Fruit fly (Drosophila melanogaster) whole organism, embryonic: ENCODE results near the gene CG6067.

Experiments
- Antp ChIP-seq: fragments of 200-800 bp; sonication (Bioruptor generic); optimal IDR thresholded peaks from 3 replicates; lab custom pipeline; 2016; ENCODE audit warnings: missing biosample characterization, missing genetic modification characterization
- CG10431 ChIP-seq: fragments of 200-800 bp; sonication (Bioruptor generic); optimal IDR thresholded peaks from 3 replicates; lab custom pipeline; 2018; ENCODE audit warnings: missing biosample characterization, mild to moderate bottlenecking, missing genetic modification characterization
- CG13296 ChIP-seq: fragments of 200-800 bp; sonication (Bioruptor generic); optimal IDR thresholded peaks from 3 replicates; lab custom pipeline; 2018; ENCODE audit warnings: missing biosample characterization, mild to moderate bottlenecking, missing genetic modification characterization
- CG14710 ChIP-seq: fragments of 200-800 bp; sonication (Bioruptor generic); optimal IDR thresholded peaks from 3 replicates; lab custom pipeline; 2019; ENCODE audit warnings: missing biosample characterization, mild to moderate bottlenecking, missing genetic modification characterization, moderate library complexity
- CG15514 ChIP-seq: fragments of 200-800 bp; sonication (Bioruptor generic); optimal IDR thresholded peaks from 3 replicates; lab custom pipeline; 2017; ENCODE audit warnings: missing biosample characterization, missing genetic modification characterization, mild to moderate bottlenecking, moderate library complexity, missing genetic modification reagents
- CG15601 ChIP-seq: fragments of 200-800 bp; sonication (Bioruptor generic); optimal IDR thresholded peaks from 3 replicates; lab custom pipeline; 2019; ENCODE audit warnings: missing biosample characterization, mild to moderate bottlenecking, missing genetic modification characterization, moderate library complexity
- CG18476 ChIP-seq: fragments of 200-800 bp; sonication (Bioruptor generic); optimal IDR thresholded peaks from 2 replicates; lab custom pipeline; 2016; ENCODE audit warnings: missing biosample characterization, mild to moderate bottlenecking, missing genetic modification characterization
- CG2678 ChIP-seq: fragments of 200-800 bp; sonication (Bioruptor generic); optimal IDR thresholded peaks from 3 replicates; lab custom pipeline; 2019; ENCODE audit warnings: missing biosample characterization, mild to moderate bottlenecking, missing genetic modification characterization, moderate library complexity
- CG30020 ChIP-seq: fragments of 200-800 bp; optimal IDR thresholded peaks from 2 replicates; lab custom pipeline; 2019; ENCODE audit warnings: missing biosample characterization, mild to moderate bottlenecking, missing genetic modification characterization, moderate library complexity
- CG3065 ChIP-seq: fragments of 200-800 bp; sonication (Bioruptor generic); optimal IDR thresholded peaks from 2 replicates; lab custom pipeline; 2016; ENCODE audit warnings: missing biosample characterization, missing genetic modification characterization
- CG31441 ChIP-seq: fragments of 200-800 bp; sonication (Bioruptor generic); IDR thresholded peaks from 2 replicates; pipeline ENCODE4 v1.3.6; 2022; ENCODE audit warnings: missing biosample characterization, missing genetic modification characterization
- CG3726 ChIP-seq: fragments of 200-800 bp; sonication (Bioruptor generic); IDR thresholded peaks from 3 replicates; pipeline ENCODE4, ENCODE4 v1.3.6; 2022; ENCODE audit warnings: missing biosample characterization, missing genetic modification characterization
- CG3995 ChIP-seq: fragments of 200-800 bp; sonication (Bioruptor generic); optimal IDR thresholded peaks from 3 replicates; lab custom pipeline; 2016; ENCODE audit warnings: missing biosample characterization, missing genetic modification characterization
- CG42726 ChIP-seq: fragments of 200-800 bp; sonication (Bioruptor generic); IDR thresholded peaks from 2 replicates; pipeline ENCODE4 v1.3.6; 2022; ENCODE audit warnings: missing biosample characterization, missing genetic modification characterization; ENCODE audit not compliant: partially characterized antibody
- CG4820 ChIP-seq: fragments of 200-800 bp; sonication (Bioruptor generic); optimal IDR thresholded peaks from 3 replicates; lab custom pipeline; 2016; ENCODE audit warnings: missing biosample characterization, missing genetic modification characterization
- CG4854 ChIP-seq: fragments of 200-800 bp; sonication (Bioruptor generic); optimal IDR thresholded peaks from 2 replicates; lab custom pipeline; 2016; ENCODE audit warnings: missing biosample characterization, missing genetic modification characterization, inconsistent platforms
- CG6175 ChIP-seq: fragments of 200-800 bp; sonication (Bioruptor generic); IDR thresholded peaks from 3 replicates; pipeline ENCODE4 v1.3.6; 2022; ENCODE audit warnings: missing biosample characterization, missing genetic modification characterization
- CG7987 ChIP-seq: fragments of 200-800 bp; sonication (Bioruptor generic); optimal IDR thresholded peaks from 2 replicates; lab custom pipeline; 2018; ENCODE audit warnings: missing biosample characterization, mild to moderate bottlenecking, missing genetic modification characterization, moderate library complexity
- CG8089 ChIP-seq: fragments of 200-800 bp; sonication (Bioruptor generic); optimal IDR thresholded peaks from 3 replicates; lab custom pipeline; 2016; ENCODE audit warnings: missing biosample characterization, missing genetic modification characterization
- CG9215 ChIP-seq: fragments of 200-800 bp; sonication (Bioruptor generic); IDR thresholded peaks from 2 replicates; pipeline ENCODE4 v1.3.6; 2022; ENCODE audit warnings: missing biosample characterization, missing genetic modification characterization
- Camta ChIP-seq: fragments of 200-800 bp; sonication (Bioruptor generic); optimal IDR thresholded peaks from 2 replicates; lab custom pipeline; 2016; ENCODE audit warnings: missing biosample characterization, missing genetic modification characterization
- D19A ChIP-seq: fragments of 200-800 bp; optimal IDR thresholded peaks from 3 replicates; lab custom pipeline; 2019; ENCODE audit warnings: missing biosample characterization, mild to moderate bottlenecking, missing genetic modification characterization, moderate library complexity
- Dll ChIP-seq: fragments of 200-800 bp; sonication (Bioruptor generic); IDR thresholded peaks from 4 replicates; pipeline ENCODE4 v1.3.6; 2022; ENCODE audit warnings: missing biosample characterization, missing genetic modification characterization; ENCODE audit not compliant: partially characterized antibody
- Elba2 ChIP-seq: fragments of 200-800 bp; sonication (Bioruptor generic); optimal IDR thresholded peaks from 3 replicates; lab custom pipeline; 2016; ENCODE audit warnings: missing biosample characterization, missing genetic modification characterization
- GATAe ChIP-seq: fragments of 200-800 bp; sonication (Bioruptor generic); conservative IDR thresholded peaks from 2 replicates; pipeline ENCODE4 v1.3.6; 2022; ENCODE audit warnings: missing biosample characterization, missing genetic modification characterization
- H2.0 ChIP-seq: fragments of 200-800 bp; sonication (Bioruptor generic); IDR thresholded peaks from 2 replicates; pipeline ENCODE4 v1.3.6; 2022; ENCODE audit warnings: missing biosample characterization, missing genetic modification characterization
- Hmr ChIP-seq: fragments of 200-800 bp; sonication (Bioruptor generic); optimal IDR thresholded peaks from 3 replicates; lab custom pipeline; 2017; ENCODE audit warnings: mild to moderate bottlenecking, missing biosample characterization, missing genetic modification reagents, missing genetic modification characterization
- Hr51 ChIP-seq, 2 experiments: fragments of 200-800 bp; sonication (Bioruptor generic); optimal IDR thresholded peaks; 2 replicates in 1 of 2; 3 replicates in 1 of 2; lab custom pipeline; 2016 to 2018; ENCODE audit warnings: missing biosample characterization in 2 of 2, missing genetic modification characterization in 2 of 2, mild to moderate bottlenecking in 1 of 2, moderate library complexity in 1 of 2
- Mad ChIP-seq: fragments of 200-800 bp; sonication (Bioruptor generic); optimal IDR thresholded peaks from 2 replicates; lab custom pipeline; 2016; ENCODE audit warnings: missing biosample characterization, missing genetic modification characterization
- Mrtf ChIP-seq: fragments of 200-800 bp; sonication (Bioruptor generic); IDR thresholded peaks from 3 replicates; pipeline ENCODE4 v1.3.6; 2022; ENCODE audit warnings: missing biosample characterization, missing genetic modification characterization
- ato ChIP-seq: fragments of 200-800 bp; sonication (Bioruptor generic); IDR thresholded peaks from 2 replicates; pipeline ENCODE4 v1.3.6; 2022; ENCODE audit warnings: missing biosample characterization, missing genetic modification characterization; ENCODE audit not compliant: partially characterized antibody
- bab2 ChIP-seq: fragments of 200-800 bp; sonication (Bioruptor generic); optimal IDR thresholded peaks from 2 replicates; lab custom pipeline; 2016; ENCODE audit warnings: missing biosample characterization, missing genetic modification characterization
- ci ChIP-seq: fragments of 200-800 bp; sonication (Bioruptor generic); IDR thresholded peaks from 3 replicates; pipeline ENCODE4 v1.3.6; 2022; ENCODE audit warnings: missing biosample characterization, missing genetic modification characterization
- crp ChIP-seq, 2 experiments: fragments of 200-800 bp; sonication (Bioruptor generic); optimal IDR thresholded peaks; 2 replicates in 1 of 2; 3 replicates in 1 of 2; lab custom pipeline; 2017; ENCODE audit warnings: missing biosample characterization in 2 of 2, missing genetic modification characterization in 2 of 2, mild to moderate bottlenecking in 1 of 2, moderate library complexity in 1 of 2
- da ChIP-seq: fragments of 200-800 bp; sonication (Bioruptor generic); optimal IDR thresholded peaks from 2 replicates; lab custom pipeline; 2016; ENCODE audit warnings: missing biosample characterization, missing genetic modification characterization
- gfzf ChIP-seq: fragments of 200-800 bp; sonication (Bioruptor generic); optimal IDR thresholded peaks from 2 replicates; lab custom pipeline; 2016; ENCODE audit warnings: missing biosample characterization, mild to moderate bottlenecking, missing genetic modification characterization, moderate library complexity
- jing ChIP-seq: fragments of 200-800 bp; sonication (Bioruptor generic); optimal IDR thresholded peaks from 2 replicates; lab custom pipeline; 2018; ENCODE audit warnings: missing biosample characterization, mild to moderate bottlenecking, missing genetic modification characterization
- kni ChIP-seq: fragments of 200-800 bp; sonication (Bioruptor generic); optimal IDR thresholded peaks from 3 replicates; lab custom pipeline; 2017; ENCODE audit warnings: mild to moderate bottlenecking, missing biosample characterization, missing genetic modification reagents, missing genetic modification characterization
- mld ChIP-seq: fragments of 200-800 bp; sonication (Bioruptor generic); IDR thresholded peaks from 3 replicates; pipeline ENCODE4 v1.3.6; 2022; ENCODE audit warnings: missing biosample characterization, missing genetic modification characterization; ENCODE audit not compliant: partially characterized antibody
- nmo ChIP-seq: fragments of 200-800 bp; sonication (Bioruptor generic); optimal IDR thresholded peaks from 2 replicates; lab custom pipeline; 2018; ENCODE audit warnings: missing biosample characterization, mild to moderate bottlenecking, missing genetic modification characterization, moderate library complexity
- phol ChIP-seq: fragments of 200-800 bp; sonication (Bioruptor generic); optimal IDR thresholded peaks from 3 replicates; lab custom pipeline; 2018; ENCODE audit warnings: missing biosample characterization, mild to moderate bottlenecking, missing genetic modification characterization, moderate library complexity
- pita ChIP-seq: fragments of 200-800 bp; sonication (Bioruptor generic); optimal IDR thresholded peaks from 2 replicates; lab custom pipeline; 2017; ENCODE audit warnings: missing biosample characterization, mild to moderate bottlenecking, missing genetic modification characterization
- pnt ChIP-seq: fragments of 200-800 bp; sonication (Bioruptor generic); optimal IDR thresholded peaks from 3 replicates; lab custom pipeline; 2016; ENCODE audit warnings: missing biosample characterization, missing genetic modification characterization
- schlank ChIP-seq: fragments of 200-800 bp; sonication (Bioruptor generic); optimal IDR thresholded peaks from 2 replicates; lab custom pipeline; 2018; ENCODE audit warnings: missing biosample characterization, mild to moderate bottlenecking, missing genetic modification characterization
- sens ChIP-seq: fragments of 200-800 bp; sonication (Bioruptor generic); peaks from one replicate; lab custom pipeline; 2016; ENCODE audit warnings: missing biosample characterization, missing genetic modification characterization
- sob ChIP-seq: fragments of 200-800 bp; sonication (Bioruptor generic); IDR thresholded peaks from 2 replicates; pipeline ENCODE4 v1.3.6; 2022; ENCODE audit warnings: missing biosample characterization, missing genetic modification characterization
- sr ChIP-seq: fragments of 200-800 bp; sonication (Bioruptor generic); IDR thresholded peaks from 3 replicates; pipeline ENCODE4 v1.3.6; 2022; ENCODE audit warnings: missing biosample characterization, missing genetic modification characterization
- trh ChIP-seq: fragments of 200-800 bp; sonication (Bioruptor generic); optimal IDR thresholded peaks from 2 replicates; lab custom pipeline; 2016; ENCODE audit warnings: missing biosample characterization, missing genetic modification characterization
- unc-4 ChIP-seq: fragments of 200-800 bp; sonication (Bioruptor generic); IDR thresholded peaks from 2 replicates; pipeline ENCODE4 v1.3.6; 2022; ENCODE audit warnings: missing biosample characterization, missing genetic modification characterization; ENCODE audit not compliant: partially characterized antibody
- wor ChIP-seq: fragments of 200-800 bp; sonication (Bioruptor generic); IDR thresholded peaks from 2 replicates; pipeline ENCODE4 v1.3.6; 2022; ENCODE audit warnings: missing biosample characterization, missing genetic modification characterization

CG6067 gene

DNA sequence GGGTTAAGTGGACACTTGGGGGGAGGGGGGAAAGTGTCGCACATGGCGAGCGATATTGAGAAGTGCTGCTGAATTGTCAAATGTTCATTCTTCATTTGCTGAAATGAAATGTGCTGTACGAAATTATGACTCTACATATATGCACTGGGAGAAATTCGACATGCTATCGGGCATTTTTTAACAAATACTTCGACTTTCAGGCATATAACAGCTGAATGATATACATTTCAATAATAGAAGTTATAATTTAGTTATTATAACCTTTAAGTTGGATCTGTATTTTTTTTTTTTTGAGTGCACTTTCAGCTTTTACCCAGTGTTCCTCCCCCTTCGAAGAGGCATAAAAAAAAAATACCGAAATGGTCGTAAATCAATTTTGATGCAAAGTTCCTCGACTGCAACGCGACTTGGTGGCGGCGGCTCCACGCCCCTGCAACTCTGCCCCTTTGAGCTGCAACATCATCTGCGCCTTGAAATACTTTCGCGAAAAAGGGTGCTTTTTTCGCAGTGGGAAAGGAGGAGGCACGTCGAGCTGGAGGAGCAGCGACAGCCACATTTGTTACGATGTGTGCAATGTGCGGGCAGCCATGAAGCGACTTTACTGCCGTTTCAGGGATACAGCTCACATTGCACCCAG is 18.1 kb downstream of the CG6067 start (continued):
- TF ChIP-seq mld (no peak), CG18476 (GFP tag; lab: Kevin White, UChicago) (no peak), phol (peak; percentile 51), pita (no peak), CG3065 (GFP tag; lab: Kevin White, UChicago) (no peak), D19A (no peak), pnt (no peak), sob (peak; percentile 27; the same call in 1 of the 2 replicates), Hmr (GFP tag; lab: Kevin White, UChicago) (no peak), CG3726 (no peak), CG9215 (no peak), Dll (no peak), crp (GFP tag; optimal IDR thresholded peaks at IDR 0.05; lab: Kevin White, UChicago) (no peak), nmo (GFP tag; lab: Kevin White, UChicago) (no peak), CG31441 (GFP tag; lab: Robert Waterston, UW) (peak; percentile 62), CG7987 (GFP tag; lab: Kevin White, UChicago) (no peak), GATAe (GFP tag; lab: Robert Waterston, UW) (no peak), wor (GFP tag; lab: Robert Waterston, UW) (no peak), CG14710 (tag; lab: Kevin White, UChicago) (peak; percentile 40), CG3995 (GFP tag; lab: Kevin White, UChicago) (no peak), Antp (GFP tag; lab: Kevin White, UChicago) (no peak), CG4854 (GFP tag; lab: Kevin White, UChicago) (no peak), CG10431 (GFP tag; lab: Kevin White, UChicago) (no peak), CG13296 (no peak), ci (peak; percentile 60; the same call in 2 of the 3 replicates), jing (GFP tag; lab: Kevin White, UChicago) (peak; percentile 9), CG2678 (tag; lab: Kevin White, UChicago) (peak; percentile 22), sens (GFP tag; lab: Kevin White, UChicago) (peak; percentile 28), gfzf (no peak), Mrtf (GFP tag; lab: Robert Waterston, UW) (no peak), trh (no peak), kni (no peak), Camta (GFP tag; lab: Kevin White, UChicago) (no peak), schlank (tag; lab: Kevin White, UChicago) (no peak), CG6175 (GFP tag; lab: Robert Waterston, UW) (no peak), Elba2 (GFP tag; lab: Kevin White, UChicago) (no peak), da (GFP tag; lab: Kevin White, UChicago) (no peak), CG42726 (GFP tag; lab: Robert Waterston, UW) (no peak), Mad (GFP tag; lab: Kevin White, UChicago) (no peak), H2.0 (GFP tag; lab: Robert Waterston, UW) (peak; percentile 41), sr (GFP tag; lab: Robert Waterston, UW) (no peak), Hr51 (GFP tag; optimal IDR thresholded peaks at IDR 0.05; lab: Kevin White, UChicago) (peak in 1 of 2 experiments; percentile 37), unc-4 (GFP tag; lab: Robert Waterston, UW) (no peak), CG4820 (GFP tag; lab: Kevin White, UChicago) (peak; percentile 71), CG30020 (no peak), CG15601 (tag; lab: Kevin White, UChicago) (no peak), CG15514 (GFP tag; lab: Kevin White, UChicago) (no peak), bab2 (no peak), CG8089 (GFP tag; lab: Kevin White, UChicago) (no peak), ato (GFP tag; lab: Robert Waterston, UW) (no peak)
